Worm (Caenorhabditis elegans): ENCODE results near the gene nspd-9.

- TF ChIP-seq elt-1 (tag; optimal IDR thresholded peaks at IDR 0.05) (no peak), lin-15B (tag; optimal IDR thresholded peaks at IDR 0.05) (no peak), nhr-25 (tag; optimal IDR thresholded peaks at IDR 0.05) (no peak), fkh-10 (GFP tag; optimal IDR thresholded peaks at IDR 0.05) (no peak)
Observed at ce11 chrIII:4863127-4863526, 33.0 kb upstream of the nspd-9 start, which contains the start of gene coq-8.

Measured in whole organism, L3 larva.